Worm (Caenorhabditis elegans) whole organism, L2 larva: Measurements from ENCODE around the gene Y68A4A.13.

ENCODE experiments used
- C34F6.9 ChIP-seq: fragments of 150-350 bp; optimal IDR thresholded peaks from 2 replicates; lab custom pipeline; 2014; ENCODE audit warnings: missing biosample characterization, missing genetic modification characterization
- ama-1 ChIP-seq: fragments of 150-350 bp; optimal IDR thresholded peaks from 2 replicates; lab custom pipeline; 2018; ENCODE audit warnings: inconsistent platforms
- elt-3 ChIP-seq: sonication (generic microtip); optimal IDR thresholded peaks from 2 replicates; lab custom pipeline; 2017; ENCODE audit warnings: missing biosample characterization, missing genetic modification characterization
- nhr-129 ChIP-seq: fragments of 150-350 bp; optimal IDR thresholded peaks from 2 replicates; lab custom pipeline; 2014; ENCODE audit warnings: missing biosample characterization, missing genetic modification characterization
- sma-9 ChIP-seq, 2 experiments: fragments of 150-350 bp in 1 of 2; sonication (generic microtip) in 1 of 2; optimal IDR thresholded peaks; 2 replicates each; lab custom pipeline; 2014 to 2016; ENCODE audit warnings: missing genetic modification characterization in 2 of 2, mild to moderate bottlenecking in 1 of 2, missing biosample characterization in 1 of 2, missing compliant biosample characterization in 1 of 2, missing genetic modification reagents in 1 of 2, moderate library complexity in 1 of 2
- ztf-1 ChIP-seq: fragments of 200-800 bp; sonication (Bioruptor generic); conservative IDR thresholded peaks from 2 replicates; pipeline ENCODE4 v1.3.6; 2022; ENCODE audit warnings: missing genetic modification characterization, missing compliant biosample characterization
- ztf-4 ChIP-seq: fragments of 150-350 bp; optimal IDR thresholded peaks from 2 replicates; lab custom pipeline; 2014; ENCODE audit warnings: missing biosample characterization, missing genetic modification characterization

- no peak for TF ChIP-seq sma-9 (GFP tag; optimal IDR thresholded peaks at IDR 0.05; lab: Kevin White, UChicago)
- TF ChIP-seq sma-9 (tag; optimal IDR thresholded peaks at IDR 0.05; lab: Kevin White, UChicago): no peak
- TF ChIP-seq C34F6.9: no peak
- no peak for TF ChIP-seq ztf-4
- no peak for TF ChIP-seq elt-3 (tag; lab: Kevin White, UChicago)
- no peak for TF ChIP-seq nhr-129 (tag; lab: Kevin White, UChicago)
- TF ChIP-seq ama-1: no peak
- no peak for TF ChIP-seq ztf-1
These were observed 47.5 kb upstream of the Y68A4A.13 start, which contains the start of gene srh-115 for ce11 chrV:17255454-17255853.
